Fruit fly (Drosophila melanogaster) S2 (cell line): ENCODE data around the gene CG31460.

Source experiments
- CG8478 ChIP-seq: fragments of >200 bp; optimal IDR thresholded peaks from 2 replicates; lab custom pipeline; 2018
- CTCF ChIP-seq, 2 experiments: fragments of >200 bp; optimal IDR thresholded peaks; 2 replicates each; lab custom pipeline; 2018

dm6 chr3R:8563774-8564173 is 1.3 kb downstream of the CG31460 start, which contains the start of gene Cenp-C:
- no peak for TF ChIP-seq CG8478
- no peak for TF ChIP-seq CTCF (optimal IDR thresholded peaks at IDR 0.05; lab: Kevin White, UChicago)
